Fruit fly (Drosophila melanogaster) whole organism, larva: Measurements from ENCODE around the gene eya.

Experiments used
- noc ChIP-seq: fragments of 200-800 bp; sonication (Bioruptor generic); optimal IDR thresholded peaks from 3 replicates; lab custom pipeline; 2019; ENCODE audit warnings: missing biosample characterization, mild to moderate bottlenecking, missing genetic modification characterization, moderate library complexity

The eya gene

dm6 chr2L:6496753-6497152, 50.0 kb downstream of the eya start, which contains the start of gene CG9550:
Gene CG9550, plus strand, starts transcription at chr2L:6497053.
- no peak for TF ChIP-seq noc (tag; lab: Kevin White, UChicago)

- TF ChIP-seq noc (tag; lab: Kevin White, UChicago), result peak; percentile 99
Observed at dm6 chr2L:6494405-6494816, 52.4 kb downstream of the eya start, which contains the start of gene CG9547. Gene CG9547, minus strand, starts transcription at chr2L:6494532.

dm6 chr2L:6490783-6491249, 56.0 kb downstream of the eya start, which contains the start of the genes Phf5a and CG31638:
Gene Phf5a, minus strand, starts transcription at chr2L:6490843.
Gene CG31638, plus strand, starts transcription at chr2L:6491061.
- TF ChIP-seq noc (tag; lab: Kevin White, UChicago), result peak; percentile 89

dm6 chr2L:6488676-6489140, 58.1 kb downstream of the eya start, which contains the start of the genes KFase and epsilonCOP:
Gene KFase, minus strand, starts transcription at chr2L:6488756.
Gene epsilonCOP, plus strand, starts transcription at chr2L:6489090.
- TF ChIP-seq noc (tag; lab: Kevin White, UChicago), result peak; percentile 34

- no peak for TF ChIP-seq noc (tag; lab: Kevin White, UChicago)
Observed at dm6 chr2L:6481310-6481738, 65.5 kb downstream of the eya start.

- TF ChIP-seq noc (tag; lab: Kevin White, UChicago), result peak; percentile 50
Observed at dm6 chr2L:6480212-6480994, 66.4 kb downstream of the eya start, which contains the start of the genes Sec61alpha and Daxx. Gene Sec61alpha, minus strand, starts transcription at chr2L:6480575. Gene Daxx, plus strand, starts transcription at chr2L:6480929.

- TF ChIP-seq noc (tag; lab: Kevin White, UChicago), result peak; percentile 52
Observed at dm6 chr2L:6479226-6479906, 67.4 kb downstream of the eya start.
